Worm (Caenorhabditis elegans): ENCODE results near the gene gpa-11.
A peak's percentile ranks its signal among the peaks of the same experiment; 100 is the strongest.

The gpa-11 gene

DNA sequence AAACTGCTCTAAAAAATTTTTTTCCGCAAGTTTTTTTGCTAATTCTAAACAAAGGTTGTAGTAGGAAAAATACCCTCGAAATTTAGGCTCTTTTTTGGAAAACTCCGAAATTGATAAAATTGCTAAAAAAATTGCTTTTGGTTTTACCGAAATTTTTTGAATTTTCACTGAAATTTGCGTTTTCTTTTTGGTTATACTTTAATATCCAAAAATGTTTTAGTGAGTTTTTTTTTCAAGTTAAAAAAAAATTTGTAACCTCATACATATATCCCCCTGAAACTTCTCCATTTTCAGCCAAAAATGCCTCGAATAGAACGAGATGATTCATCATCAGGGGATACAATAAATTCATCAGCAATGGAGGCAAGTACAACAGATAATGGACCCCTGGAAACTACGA is at the start of gene gpa-11:
Gene gpa-11 (plus strand): TSS at position 301 of the 400 bp plus-strand sequence.
- no peak for TF ChIP-seq ceh-90 (tag; optimal IDR thresholded peaks at IDR 0.05)
- TF ChIP-seq ceh-82 (tag; optimal IDR thresholded peaks at IDR 0.05): no peak
- no peak for TF ChIP-seq C34B4.2 (tag; optimal IDR thresholded peaks at IDR 0.05)

DNA sequence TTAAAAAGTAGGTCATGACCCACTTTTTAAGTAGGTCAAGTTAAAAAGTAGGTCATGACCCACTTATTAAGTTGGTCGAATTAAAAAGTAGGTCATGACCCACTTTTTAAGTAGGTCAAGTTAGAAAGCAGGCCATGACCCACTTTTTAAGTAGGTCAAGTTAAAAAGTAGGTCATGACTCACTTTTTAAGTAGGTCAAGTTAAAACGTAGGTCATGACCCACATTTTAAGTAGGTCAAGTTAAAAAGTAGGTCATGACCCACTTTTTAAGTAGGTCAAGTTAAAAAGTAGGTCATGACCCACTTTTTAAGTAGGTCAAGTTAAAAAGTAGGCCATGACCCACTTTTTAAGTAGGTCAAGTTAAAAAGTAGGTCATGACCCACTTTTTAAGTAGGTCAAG is 44.4 kb upstream of the gpa-11 start:
- peak; percentile 95 for TF ChIP-seq nhr-85 (tag)

- TF ChIP-seq mab-9 (GFP tag; IDR thresholded peaks at IDR 0.05) (no peak), rnt-1 (tag; optimal IDR thresholded peaks at IDR 0.05) (no peak), nhr-47 (tag; optimal IDR thresholded peaks at IDR 0.05) (no peak), snpc-4 (tag; optimal IDR thresholded peaks at IDR 0.05) (no peak), nhr-237 (tag; optimal IDR thresholded peaks at IDR 0.05) (no peak), fkh-10 (GFP tag; optimal IDR thresholded peaks at IDR 0.05) (no peak), fkh-8 (tag; optimal IDR thresholded peaks at IDR 0.05) (no peak), ets-5 (GFP tag; IDR thresholded peaks at IDR 0.05) (no peak), efl-1 (optimal IDR thresholded peaks at IDR 0.05) (no peak), efl-1 (GFP tag; optimal IDR thresholded peaks at IDR 0.05 in 1 of 2) (peak in 1 of 2 experiments; percentile 40), elt-2 (tag; optimal IDR thresholded peaks at IDR 0.05) (peak; percentile 97), sox-4 (tag; optimal IDR thresholded peaks at IDR 0.05) (no peak), irx-1 (tag; optimal IDR thresholded peaks at IDR 0.05) (no peak), hlh-4 (tag; optimal IDR thresholded peaks at IDR 0.05) (no peak), vab-15 (tag; optimal IDR thresholded peaks at IDR 0.05) (no peak)
Observed at ce11 chrII:4203729-4204184, 43.2 kb upstream of the gpa-11 start, which contains the start of gene mth-1. Gene mth-1, minus strand, starts transcription at chrII:4203779.

- TF ChIP-seq mab-9 (GFP tag; IDR thresholded peaks at IDR 0.05): no peak
- TF ChIP-seq elt-3 (tag; optimal IDR thresholded peaks at IDR 0.05): no peak
- TF ChIP-seq skn-1 (tag; optimal IDR thresholded peaks at IDR 0.05): no peak
- no peak for TF ChIP-seq zag-1 (tag; optimal IDR thresholded peaks at IDR 0.05)
- no peak for TF ChIP-seq sox-4 (tag; optimal IDR thresholded peaks at IDR 0.05)
- TF ChIP-seq nhr-85 (tag): no peak
- no peak for TF ChIP-seq ces-1 (GFP tag; optimal IDR thresholded peaks at IDR 0.05)
- TF ChIP-seq blmp-1 (tag; optimal IDR thresholded peaks at IDR 0.05): no peak
- TF ChIP-seq ztf-11 (tag; optimal IDR thresholded peaks at IDR 0.05): no peak
- TF ChIP-seq F16B12.6 (tag; optimal IDR thresholded peaks at IDR 0.05): no peak
- no peak for TF ChIP-seq lir-3 (tag; optimal IDR thresholded peaks at IDR 0.05; ENCODE audit: poor library complexity)
Observed at ce11 chrII:4209071-4209747, 37.8 kb upstream of the gpa-11 start, which contains the start of gene F31D5.6. Gene F31D5.6, plus strand, starts transcription at chrII:4209697.

- TF ChIP-seq snu-23 (GFP tag; optimal IDR thresholded peaks at IDR 0.05) (no peak), vab-15 (tag; optimal IDR thresholded peaks at IDR 0.05) (no peak), alr-1 (tag; optimal IDR thresholded peaks at IDR 0.05; ENCODE audit: borderline replicate concordance) (no peak), aha-1 (tag; optimal IDR thresholded peaks at IDR 0.05) (no peak), hlh-4 (tag; optimal IDR thresholded peaks at IDR 0.05) (no peak), zag-1 (tag; optimal IDR thresholded peaks at IDR 0.05) (no peak), ztf-11 (tag; optimal IDR thresholded peaks at IDR 0.05) (no peak), nhr-20 (tag; optimal IDR thresholded peaks at IDR 0.05) (no peak), elt-2 (tag; optimal IDR thresholded peaks at IDR 0.05) (no peak), fkh-10 (GFP tag; optimal IDR thresholded peaks at IDR 0.05) (no peak)
Observed at ce11 chrII:4211113-4211512, 35.9 kb upstream of the gpa-11 start, which contains the start of gene F31D5.7. Gene F31D5.7, plus strand, starts transcription at chrII:4211413.

DNA sequence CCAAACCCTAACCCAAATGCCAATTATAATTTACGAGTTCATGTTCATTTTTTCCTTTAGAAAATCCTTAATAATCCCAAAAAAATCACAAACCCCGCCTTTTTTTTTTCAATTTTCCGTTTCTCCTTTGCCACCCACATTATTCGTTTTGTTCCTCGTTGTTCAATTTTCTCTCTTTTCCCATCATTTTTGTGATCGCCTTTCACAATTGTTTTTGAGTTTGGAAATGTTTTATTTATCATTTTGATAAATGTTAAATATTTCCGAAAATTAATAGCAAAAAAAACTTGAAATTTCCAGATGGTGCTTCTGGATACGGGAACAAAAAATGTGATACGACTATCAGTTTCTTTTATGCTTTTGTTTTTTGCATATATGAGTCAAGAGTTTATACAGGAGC is 31.7 kb upstream of the gpa-11 start, which contains the start of gene F31D5.2:
Gene F31D5.2 (plus strand): TSS at position 301 of the 400 bp plus-strand sequence.
- no peak for TF ChIP-seq nhr-19 (GFP tag; conservative IDR thresholded peaks at IDR 0.05)
- TF ChIP-seq lin-15B (tag; optimal IDR thresholded peaks at IDR 0.05): no peak
- TF ChIP-seq unc-130 (tag; optimal IDR thresholded peaks at IDR 0.05): no peak
- TF ChIP-seq ztf-11 (tag; optimal IDR thresholded peaks at IDR 0.05): no peak
- no peak for TF ChIP-seq mab-9 (GFP tag; IDR thresholded peaks at IDR 0.05)
- TF ChIP-seq mep-1 (tag; optimal IDR thresholded peaks at IDR 0.05): no peak
- TF ChIP-seq fkh-4 (tag; optimal IDR thresholded peaks at IDR 0.05; ENCODE audit: borderline replicate concordance): no peak
- TF ChIP-seq F16B12.6 (tag; optimal IDR thresholded peaks at IDR 0.05): no peak
- no peak for TF ChIP-seq fkh-8 (tag; optimal IDR thresholded peaks at IDR 0.05)
- TF ChIP-seq ztf-4 (tag; optimal IDR thresholded peaks at IDR 0.05): no peak
- no peak for TF ChIP-seq blmp-1 (tag; optimal IDR thresholded peaks at IDR 0.05)
- TF ChIP-seq grh-1 (GFP tag; IDR thresholded peaks at IDR 0.05): no peak
- no peak for TF ChIP-seq lsy-2 (tag; optimal IDR thresholded peaks at IDR 0.05)
- no peak for TF ChIP-seq aly-2 (tag; optimal IDR thresholded peaks at IDR 0.05)
- TF ChIP-seq nhr-28 (tag; optimal IDR thresholded peaks at IDR 0.05): no peak
- TF ChIP-seq C04F5.9 (tag; optimal IDR thresholded peaks at IDR 0.05): no peak
- no peak for TF ChIP-seq jun-1 (tag; optimal IDR thresholded peaks at IDR 0.05)

All from whole organism, L1 larva.